Fruit fly (Drosophila melanogaster) whole organism, embryonic: ENCODE data around the gene cort.

Experiments
- Abd-B ChIP-seq: fragments of 200-800 bp; sonication (Bioruptor generic); optimal IDR thresholded peaks from 2 replicates; lab custom pipeline; 2018; ENCODE audit warnings: missing biosample characterization, mild to moderate bottlenecking, missing genetic modification characterization, moderate library complexity
- Atf6 ChIP-seq: fragments of 200-800 bp; sonication (Bioruptor generic); IDR thresholded peaks from 2 replicates; pipeline ENCODE4 v1.3.6; 2022; ENCODE audit warnings: missing biosample characterization, missing genetic modification characterization
- B-H1 ChIP-seq: fragments of 200-800 bp; sonication (Bioruptor generic); IDR thresholded peaks from 3 replicates; pipeline ENCODE4 v1.3.6; 2022; ENCODE audit warnings: missing biosample characterization, missing genetic modification characterization
- B-H2 ChIP-seq: fragments of 200-800 bp; sonication (Bioruptor generic); optimal IDR thresholded peaks from 2 replicates; lab custom pipeline; 2018; ENCODE audit warnings: missing biosample characterization, mild to moderate bottlenecking, missing genetic modification characterization
- C15 ChIP-seq: fragments of 200-800 bp; sonication (Bioruptor generic); IDR thresholded peaks from 3 replicates; pipeline ENCODE4 v1.3.6; 2022; ENCODE audit warnings: missing biosample characterization, missing genetic modification characterization
- CG10959 ChIP-seq: fragments of 200-800 bp; sonication (Bioruptor generic); IDR thresholded peaks from 2 replicates; pipeline ENCODE4 v1.3.6; 2022; ENCODE audit warnings: missing biosample characterization, missing genetic modification characterization
- CG13624 ChIP-seq: fragments of 200-800 bp; sonication (Bioruptor generic); optimal IDR thresholded peaks from 2 replicates; lab custom pipeline; 2016; ENCODE audit warnings: missing biosample characterization, missing genetic modification characterization
- CG1603 ChIP-seq: fragments of 200-800 bp; sonication (Bioruptor generic); optimal IDR thresholded peaks from 2 replicates; lab custom pipeline; 2019; ENCODE audit warnings: missing biosample characterization, mild to moderate bottlenecking, missing genetic modification characterization, moderate library complexity
- CG16863 ChIP-seq: fragments of 200-800 bp; sonication (Bioruptor generic); optimal IDR thresholded peaks from 3 replicates; lab custom pipeline; 2016; ENCODE audit warnings: missing biosample characterization, missing genetic modification characterization
- CG17568 ChIP-seq: fragments of 200-800 bp; sonication (Bioruptor generic); optimal IDR thresholded peaks from 2 replicates; lab custom pipeline; 2018; ENCODE audit warnings: missing biosample characterization, mild to moderate bottlenecking, missing genetic modification characterization, moderate library complexity
- CG1832 ChIP-seq: fragments of 200-800 bp; sonication (Bioruptor generic); optimal IDR thresholded peaks from 2 replicates; lab custom pipeline; 2017; ENCODE audit warnings: missing biosample characterization, mild to moderate bottlenecking, missing genetic modification characterization, inconsistent platforms
- CG31365 ChIP-seq: fragments of 200-800 bp; sonication (Bioruptor generic); optimal IDR thresholded peaks from 2 replicates; lab custom pipeline; 2018; ENCODE audit warnings: missing biosample characterization, mild to moderate bottlenecking, missing genetic modification characterization
- CG31441 ChIP-seq: fragments of 200-800 bp; sonication (Bioruptor generic); IDR thresholded peaks from 2 replicates; pipeline ENCODE4 v1.3.6; 2022; ENCODE audit warnings: missing biosample characterization, missing genetic modification characterization
- CG32767 ChIP-seq: fragments of 200-800 bp; sonication (Bioruptor generic); IDR thresholded peaks from 2 replicates; pipeline ENCODE4 v1.3.6; 2022; ENCODE audit warnings: missing biosample characterization, missing genetic modification characterization
- CG3726 ChIP-seq: fragments of 200-800 bp; sonication (Bioruptor generic); IDR thresholded peaks from 3 replicates; pipeline ENCODE4, ENCODE4 v1.3.6; 2022; ENCODE audit warnings: missing biosample characterization, missing genetic modification characterization
- CG4404 ChIP-seq: fragments of 200-800 bp; sonication (Bioruptor generic); IDR thresholded peaks from 2 replicates; pipeline ENCODE4 v1.3.6; 2022; ENCODE audit warnings: missing biosample characterization, missing genetic modification characterization
- CG5180 ChIP-seq: fragments of 200-800 bp; sonication (Bioruptor generic); optimal IDR thresholded peaks from 3 replicates; lab custom pipeline; 2017; ENCODE audit warnings: missing biosample characterization, missing genetic modification characterization, mild to moderate bottlenecking, moderate library complexity, missing genetic modification reagents
- CG6683 ChIP-seq: fragments of 200-800 bp; sonication (Bioruptor generic); optimal IDR thresholded peaks from 2 replicates; lab custom pipeline; 2017; ENCODE audit warnings: missing biosample characterization, mild to moderate bottlenecking, missing genetic modification characterization, missing genetic modification reagents
- CG8388 ChIP-seq: fragments of 200-800 bp; sonication (Bioruptor generic); optimal IDR thresholded peaks from 2 replicates; lab custom pipeline; 2019; ENCODE audit warnings: missing biosample characterization, mild to moderate bottlenecking, missing genetic modification characterization, moderate library complexity
- CG9609 ChIP-seq: fragments of 200-800 bp; sonication (Bioruptor generic); optimal IDR thresholded peaks from 3 replicates; lab custom pipeline; 2016; ENCODE audit warnings: missing biosample characterization, missing genetic modification characterization
- CG9817 ChIP-seq: fragments of 200-800 bp; sonication (Bioruptor generic); optimal IDR thresholded peaks from 2 replicates; lab custom pipeline; 2018; ENCODE audit warnings: missing biosample characterization, mild to moderate bottlenecking, missing genetic modification characterization, moderate library complexity
- CHES-1-like ChIP-seq: fragments of 200-800 bp; sonication (Bioruptor generic); optimal IDR thresholded peaks from 2 replicates; lab custom pipeline; 2016; ENCODE audit warnings: missing biosample characterization, missing genetic modification characterization
- Dfd ChIP-seq, 2 experiments: fragments of >200 bp; optimal IDR thresholded peaks; 2 replicates each; lab custom pipeline; 2017; ENCODE audit warnings: missing biosample characterization in 2 of 2, missing genetic modification characterization in 2 of 2
- Elba2 ChIP-seq: fragments of 200-800 bp; sonication (Bioruptor generic); optimal IDR thresholded peaks from 3 replicates; lab custom pipeline; 2016; ENCODE audit warnings: missing biosample characterization, missing genetic modification characterization
- Fer1 ChIP-seq: fragments of 200-800 bp; sonication (Bioruptor generic); optimal IDR thresholded peaks from 2 replicates; lab custom pipeline; 2017; ENCODE audit warnings: missing biosample characterization, mild to moderate bottlenecking, missing genetic modification characterization
- Gug ChIP-seq: fragments of 200-800 bp; sonication (Bioruptor generic); IDR thresholded peaks from 4 replicates; pipeline ENCODE4 v1.3.6; 2022; ENCODE audit warnings: missing biosample characterization, missing genetic modification characterization
- HHEX ChIP-seq: fragments of 200-800 bp; sonication (Bioruptor generic); optimal IDR thresholded peaks from 3 replicates; lab custom pipeline; 2017; ENCODE audit warnings: missing biosample characterization, mild to moderate bottlenecking, missing genetic modification characterization, missing genetic modification reagents
- Hr51 ChIP-seq, 2 experiments: fragments of 200-800 bp; sonication (Bioruptor generic); optimal IDR thresholded peaks; 2 replicates in 1 of 2; 3 replicates in 1 of 2; lab custom pipeline; 2016 to 2018; ENCODE audit warnings: missing biosample characterization in 2 of 2, missing genetic modification characterization in 2 of 2, mild to moderate bottlenecking in 1 of 2, moderate library complexity in 1 of 2
- MBD-R2 ChIP-seq: fragments of 200-800 bp; sonication (Bioruptor generic); IDR thresholded peaks from 2 replicates; pipeline ENCODE4 v1.3.6; 2022; ENCODE audit warnings: missing biosample characterization, missing genetic modification characterization
- Oli ChIP-seq: fragments of 200-800 bp; sonication (Bioruptor generic); optimal IDR thresholded peaks from 2 replicates; lab custom pipeline; 2018; ENCODE audit warnings: missing biosample characterization, mild to moderate bottlenecking, missing genetic modification characterization, moderate library complexity
- Optix ChIP-seq: fragments of 200-800 bp; sonication (Bioruptor generic); IDR thresholded peaks from 3 replicates; pipeline ENCODE4 v1.3.6; 2022; ENCODE audit warnings: missing biosample characterization, missing genetic modification characterization
- Stat92E ChIP-seq, 3 experiments: fragments of >200 bp in 2 of 3; fragments of 200-800 bp in 1 of 3; sonication (Bioruptor generic) in 1 of 3; optimal IDR thresholded peaks; 2 replicates each; lab custom pipeline; 2017 to 2019; ENCODE audit warnings: missing biosample characterization in 3 of 3, missing genetic modification characterization in 3 of 3, mild to moderate bottlenecking in 1 of 3, moderate library complexity in 1 of 3
- Xbp1 ChIP-seq: fragments of 200-800 bp; sonication (Bioruptor generic); optimal IDR thresholded peaks from 3 replicates; lab custom pipeline; 2016; ENCODE audit warnings: missing biosample characterization, mild to moderate bottlenecking, missing genetic modification characterization
- YL-1 ChIP-seq: fragments of 200-800 bp; sonication (Bioruptor generic); optimal IDR thresholded peaks from 3 replicates; lab custom pipeline; 2017; ENCODE audit warnings: missing biosample characterization, mild to moderate bottlenecking, missing genetic modification characterization
- amos ChIP-seq: fragments of 200-800 bp; sonication (Bioruptor generic); IDR thresholded peaks from 2 replicates; pipeline ENCODE4 v1.3.6; 2022; ENCODE audit warnings: missing biosample characterization, missing genetic modification characterization; ENCODE audit not compliant: partially characterized antibody
- ara ChIP-seq: fragments of 200-800 bp; sonication (Bioruptor generic); IDR thresholded peaks from 2 replicates; pipeline ENCODE4 v1.3.6; 2022; ENCODE audit warnings: missing biosample characterization, missing genetic modification characterization
- corto ChIP-seq: fragments of 200-800 bp; sonication (Bioruptor generic); optimal IDR thresholded peaks from 2 replicates; lab custom pipeline; 2016; ENCODE audit warnings: missing biosample characterization, mild to moderate bottlenecking, missing genetic modification characterization, moderate library complexity
- crc ChIP-seq: fragments of 200-800 bp; sonication (Bioruptor generic); optimal IDR thresholded peaks from 2 replicates; lab custom pipeline; 2016; ENCODE audit warnings: missing biosample characterization, missing genetic modification characterization
- crol ChIP-seq: fragments of 200-800 bp; sonication (Bioruptor generic); IDR thresholded peaks from 2 replicates; pipeline ENCODE4 v1.3.6; 2022; ENCODE audit warnings: missing biosample characterization, missing genetic modification characterization
- eve ChIP-seq, 2 experiments: fragments of >200 bp; optimal IDR thresholded peaks; 2 replicates each; lab custom pipeline; 2017; ENCODE audit warnings: missing biosample characterization in 2 of 2, missing genetic modification characterization in 2 of 2
- ewg ChIP-seq: fragments of 200-800 bp; sonication (Bioruptor generic); optimal IDR thresholded peaks from 3 replicates; lab custom pipeline; 2017; ENCODE audit warnings: mild to moderate bottlenecking, missing biosample characterization, missing genetic modification reagents, missing genetic modification characterization
- eyg ChIP-seq: fragments of 200-800 bp; sonication (Bioruptor generic); optimal IDR thresholded peaks from 3 replicates; lab custom pipeline; 2016; ENCODE audit warnings: missing biosample characterization, missing genetic modification characterization
- fru ChIP-seq: fragments of >200 bp; optimal IDR thresholded peaks from 2 replicates; lab custom pipeline; 2017
- gem ChIP-seq: fragments of 200-800 bp; sonication (Bioruptor generic); optimal IDR thresholded peaks from 2 replicates; lab custom pipeline; 2019; ENCODE audit warnings: missing biosample characterization, mild to moderate bottlenecking, missing genetic modification characterization, moderate library complexity
- grn ChIP-seq: fragments of 200-800 bp; sonication (Bioruptor generic); optimal IDR thresholded peaks from 3 replicates; lab custom pipeline; 2017; ENCODE audit warnings: missing biosample characterization, missing genetic modification characterization
- gsb ChIP-seq: fragments of 200-800 bp; sonication (Bioruptor generic); IDR thresholded peaks from 2 replicates; pipeline ENCODE4 v1.3.6; 2022; ENCODE audit warnings: missing biosample characterization, missing genetic modification characterization
- h ChIP-seq: fragments of >200 bp; optimal IDR thresholded peaks from 2 replicates; lab custom pipeline; 2017
- lola ChIP-seq, 3 experiments: fragments of >200 bp in 2 of 3; fragments of 200-800 bp in 1 of 3; sonication (Bioruptor generic) in 1 of 3; optimal IDR thresholded peaks; 2 replicates each; lab custom pipeline; 2017 to 2019; ENCODE audit warnings: missing biosample characterization in 3 of 3, missing genetic modification characterization in 3 of 3, mild to moderate bottlenecking in 1 of 3, moderate library complexity in 1 of 3
- pita ChIP-seq: fragments of 200-800 bp; sonication (Bioruptor generic); optimal IDR thresholded peaks from 2 replicates; lab custom pipeline; 2017; ENCODE audit warnings: missing biosample characterization, mild to moderate bottlenecking, missing genetic modification characterization
- slp2 ChIP-seq: fragments of 200-800 bp; sonication (Bioruptor generic); optimal IDR thresholded peaks from 2 replicates; lab custom pipeline; 2016; ENCODE audit warnings: missing biosample characterization, missing genetic modification characterization
- tap ChIP-seq: fragments of 200-800 bp; optimal IDR thresholded peaks from 3 replicates; lab custom pipeline; 2019; ENCODE audit warnings: missing biosample characterization, mild to moderate bottlenecking, missing genetic modification characterization, moderate library complexity
- wek ChIP-seq: fragments of 200-800 bp; sonication (Bioruptor generic); optimal IDR thresholded peaks from 3 replicates; lab custom pipeline; 2018; ENCODE audit warnings: missing biosample characterization, mild to moderate bottlenecking, missing genetic modification characterization, moderate library complexity

Gene cort

DNA sequence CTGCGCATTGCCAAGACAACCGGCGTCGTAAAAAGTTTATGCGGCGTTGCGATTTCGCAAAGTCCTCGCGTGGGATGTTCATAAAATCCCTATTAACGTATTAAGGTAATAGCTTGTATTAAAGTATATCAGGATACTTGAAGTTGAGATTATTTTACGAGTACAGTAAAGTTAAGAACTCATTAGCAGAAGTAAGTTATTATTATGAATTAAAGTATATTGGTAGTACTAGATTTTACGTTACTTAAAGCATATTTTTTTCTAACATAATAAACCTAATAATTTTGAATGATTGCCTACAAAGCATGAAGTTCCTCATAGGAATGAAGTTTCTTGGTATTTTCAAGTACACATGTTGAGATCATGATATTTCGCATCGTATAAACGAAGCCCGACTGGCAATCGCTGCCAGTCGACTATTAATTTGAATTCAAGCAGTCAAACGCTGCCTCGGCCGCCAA, 17.4 kb upstream of the cort start (continued):
- no peak for TF ChIP-seq Elba2 (GFP tag; lab: Kevin White, UChicago)
- TF ChIP-seq Fer1 (GFP tag; lab: Kevin White, UChicago) = no peak
- no peak for TF ChIP-seq Stat92E (GFP tag; optimal IDR thresholded peaks at IDR 0.05; lab: Kevin White, UChicago)
- TF ChIP-seq Oli (tag; lab: Kevin White, UChicago) = peak; percentile 59
- TF ChIP-seq amos (GFP tag; lab: Robert Waterston, UW) = no peak
- no peak for TF ChIP-seq B-H2 (GFP tag; lab: Kevin White, UChicago)
- no peak for TF ChIP-seq eve (GFP tag; optimal IDR thresholded peaks at IDR 0.05; lab: Kevin White, UChicago)
- no peak for TF ChIP-seq CG9609 (GFP tag; lab: Kevin White, UChicago)
- TF ChIP-seq CG1832 = no peak
- no peak for TF ChIP-seq crol (GFP tag; lab: Robert Waterston, UW)
- TF ChIP-seq CG17568 (GFP tag; lab: Kevin White, UChicago) = no peak
- no peak for TF ChIP-seq CG9817 (tag; lab: Kevin White, UChicago)
- no peak for TF ChIP-seq CG4404
- TF ChIP-seq CG31441 (GFP tag; lab: Robert Waterston, UW) = peak; percentile 70
- TF ChIP-seq corto = no peak
- peak; percentile 77 for TF ChIP-seq gem
- no peak for TF ChIP-seq h (lab: Kevin White, UChicago)
- peak; percentile 49 for TF ChIP-seq tap (tag; lab: Kevin White, UChicago)
- no peak for TF ChIP-seq CG3726 (GFP tag; lab: Robert Waterston, UW)
- peak; percentile 24 for TF ChIP-seq ewg
- peak; percentile 30 for TF ChIP-seq HHEX (GFP tag; lab: Kevin White, UChicago)
- no peak for TF ChIP-seq fru (lab: Kevin White, UChicago)
- TF ChIP-seq lola (GFP tag; optimal IDR thresholded peaks at IDR 0.05; lab: Kevin White, UChicago) = peak in 1 of 3 experiments; percentile 80
- no peak for TF ChIP-seq CG32767 (GFP tag; lab: Robert Waterston, UW)
- no peak for TF ChIP-seq CG13624 (GFP tag; lab: Kevin White, UChicago)
- no peak for TF ChIP-seq wek
- no peak for TF ChIP-seq eyg (GFP tag; lab: Kevin White, UChicago)
- TF ChIP-seq CG6683 = no peak
- TF ChIP-seq MBD-R2 (GFP tag; lab: Robert Waterston, UW) = no peak
- peak; percentile 34 for TF ChIP-seq Abd-B (GFP tag; lab: Kevin White, UChicago)
- TF ChIP-seq Hr51 (GFP tag; optimal IDR thresholded peaks at IDR 0.05; lab: Kevin White, UChicago) = peak in 1 of 2 experiments; percentile 78
- no peak for TF ChIP-seq CG5180 (GFP tag; lab: Kevin White, UChicago)
- no peak for TF ChIP-seq crc (GFP tag; lab: Kevin White, UChicago)
- no peak for TF ChIP-seq ara (GFP tag; lab: Robert Waterston, UW)
- no peak for TF ChIP-seq B-H1 (GFP tag; lab: Robert Waterston, UW)
- peak; percentile 14; the same call in 1 of the 2 replicates for TF ChIP-seq Atf6 (GFP tag; lab: Robert Waterston, UW)
- no peak for TF ChIP-seq CHES-1-like (GFP tag; lab: Kevin White, UChicago)
- TF ChIP-seq CG16863 (GFP tag; lab: Kevin White, UChicago) = no peak
- TF ChIP-seq CG31365 (tag; lab: Kevin White, UChicago) = no peak
- peak; percentile 55 for TF ChIP-seq CG8388 (GFP tag; lab: Kevin White, UChicago)
- TF ChIP-seq grn (GFP tag; lab: Kevin White, UChicago) = no peak
- no peak for TF ChIP-seq Dfd (GFP tag; optimal IDR thresholded peaks at IDR 0.05; lab: Kevin White, UChicago)
- TF ChIP-seq Optix (GFP tag; lab: Robert Waterston, UW) = no peak
- no peak for TF ChIP-seq Gug (GFP tag; lab: Robert Waterston, UW)
- no peak for TF ChIP-seq gsb (GFP tag; lab: Robert Waterston, UW)
- no peak for TF ChIP-seq C15
- no peak for TF ChIP-seq YL-1 (GFP tag; lab: Kevin White, UChicago)
- no peak for TF ChIP-seq slp2
- TF ChIP-seq CG1603 = peak; percentile 5
- peak; percentile 23 for TF ChIP-seq Xbp1 (GFP tag; lab: Kevin White, UChicago)
- TF ChIP-seq CG10959 (GFP tag; lab: Robert Waterston, UW) = no peak
- TF ChIP-seq pita (GFP tag; lab: Kevin White, UChicago) = no peak
